Fruit fly (Drosophila melanogaster) whole organism, wandering third instar larva: ENCODE data around the gene lobo.
A peak's percentile ranks its signal among the peaks of the same experiment; 100 is the strongest.

Source experiments
- CG32264 ChIP-seq: fragments of 200-800 bp; sonication (Bioruptor generic); optimal IDR thresholded peaks from 2 replicates; lab custom pipeline; 2016; ENCODE audit warnings: missing biosample characterization, missing genetic modification characterization
- CrebA ChIP-seq: fragments of 200-800 bp; sonication (Bioruptor generic); optimal IDR thresholded peaks from 2 replicates; lab custom pipeline; 2016; ENCODE audit warnings: missing biosample characterization, mild to moderate bottlenecking, missing genetic modification characterization, borderline replicate concordance
- Dfd ChIP-seq: fragments of >200 bp; optimal IDR thresholded peaks from 2 replicates; lab custom pipeline; 2017; ENCODE audit warnings: missing biosample characterization, missing genetic modification characterization
- Dif ChIP-seq: fragments of 200-275, 200-300 bp; sonication (Bioruptor generic); optimal IDR thresholded peaks from 2 replicates; lab custom pipeline; 2018; ENCODE audit warnings: missing biosample characterization, missing genetic modification characterization; ENCODE audit not compliant: partially characterized antibody
- HLH106 ChIP-seq: fragments of 200-800 bp; optimal IDR thresholded peaks from 3 replicates; lab custom pipeline; 2019; ENCODE audit warnings: missing biosample characterization, mild to moderate bottlenecking, missing genetic modification characterization, moderate library complexity
- Hnf4 ChIP-seq: fragments of 200-800 bp; sonication (Bioruptor generic); optimal IDR thresholded peaks from 2 replicates; lab custom pipeline; 2016; ENCODE audit warnings: missing biosample characterization, mild to moderate bottlenecking, missing genetic modification characterization
- Hr78 ChIP-seq: fragments of >200 bp; optimal IDR thresholded peaks from 2 replicates; lab custom pipeline; 2017; ENCODE audit warnings: missing biosample characterization, missing genetic modification characterization
- Hr83 ChIP-seq: fragments of 200-300 bp; sonication (Bioruptor generic); optimal IDR thresholded peaks from 2 replicates; lab custom pipeline; 2016; ENCODE audit warnings: missing biosample characterization, mild to moderate bottlenecking, missing genetic modification characterization, moderate library complexity; ENCODE audit not compliant: poor library complexity, severe bottlenecking
- Jra ChIP-seq: sonication (Bioruptor generic); optimal IDR thresholded peaks from 2 replicates; lab custom pipeline; 2016; ENCODE audit warnings: missing biosample characterization, missing genetic modification characterization
- Mio ChIP-seq: sonication (Bioruptor generic); optimal IDR thresholded peaks from 2 replicates; lab custom pipeline; 2016; ENCODE audit warnings: missing biosample characterization, missing genetic modification characterization
- Myc ChIP-seq: fragments of >200 bp; optimal IDR thresholded peaks from 2 replicates; lab custom pipeline; 2017
- N ChIP-seq: fragments of >200 bp; optimal IDR thresholded peaks from 2 replicates; lab custom pipeline; 2018; ENCODE audit warnings: missing biosample characterization, missing external identifiers, missing genetic modification characterization
- Sp1 ChIP-seq: fragments of 200-800 bp; sonication (Bioruptor generic); optimal IDR thresholded peaks from 3 replicates; lab custom pipeline; 2019; ENCODE audit warnings: missing biosample characterization, mild to moderate bottlenecking, missing genetic modification characterization, moderate library complexity
- br ChIP-seq: fragments of 200-800 bp; sonication (Bioruptor generic); optimal IDR thresholded peaks from 2 replicates; lab custom pipeline; 2016; ENCODE audit warnings: missing biosample characterization, missing genetic modification characterization
- brk ChIP-seq: fragments of 200-800 bp; sonication (Bioruptor generic); optimal IDR thresholded peaks from 2 replicates; lab custom pipeline; 2016; ENCODE audit warnings: missing biosample characterization, mild to moderate bottlenecking, missing genetic modification characterization
- dl ChIP-seq, 2 experiments: fragments of 175-275, 200-275 bp in 1 of 2; fragments of 200-275 bp in 1 of 2; sonication (Bioruptor generic); optimal IDR thresholded peaks; lab custom pipeline; 2018; ENCODE audit warnings: mild to moderate bottlenecking in 2 of 2, missing biosample characterization in 2 of 2, missing genetic modification characterization in 2 of 2, moderate library complexity in 2 of 2; ENCODE audit not compliant: partially characterized antibody in 2 of 2, insufficient read depth in 1 of 2
- dmrt93B ChIP-seq: fragments of 200-800 bp; sonication (Bioruptor generic); optimal IDR thresholded peaks from 2 replicates; lab custom pipeline; 2018; ENCODE audit warnings: missing biosample characterization, mild to moderate bottlenecking, missing genetic modification characterization
- dsf ChIP-seq: sonication (Bioruptor generic); optimal IDR thresholded peaks from 2 replicates; lab custom pipeline; 2016; ENCODE audit warnings: missing biosample characterization, missing genetic modification characterization, borderline replicate concordance
- ey ChIP-seq: fragments of 200-800 bp; sonication (Bioruptor generic); optimal IDR thresholded peaks from 2 replicates; lab custom pipeline; 2016; ENCODE audit warnings: missing biosample characterization, missing genetic modification characterization
- foxo ChIP-seq, 2 experiments: fragments of 200-800 bp; sonication (Bioruptor generic); optimal IDR thresholded peaks; 2 replicates in 1 of 2; 3 replicates in 1 of 2; lab custom pipeline; 2016 to 2017; ENCODE audit warnings: missing biosample characterization in 2 of 2, missing genetic modification characterization in 2 of 2
- fru ChIP-seq: fragments of 200-800 bp; sonication (Bioruptor generic); optimal IDR thresholded peaks from 3 replicates; lab custom pipeline; 2016; ENCODE audit warnings: missing biosample characterization, mild to moderate bottlenecking, missing genetic modification characterization
- h ChIP-seq: fragments of 200-800 bp; sonication (Bioruptor generic); optimal IDR thresholded peaks from 3 replicates; lab custom pipeline; 2016; ENCODE audit warnings: missing biosample characterization, mild to moderate bottlenecking, missing genetic modification characterization
- lola ChIP-seq: fragments of >200 bp; optimal IDR thresholded peaks from 2 replicates; lab custom pipeline; 2017; ENCODE audit warnings: missing biosample characterization, missing genetic modification characterization
- psq ChIP-seq: fragments of 200-800 bp; sonication (Bioruptor generic); optimal IDR thresholded peaks from 3 replicates; lab custom pipeline; 2017; ENCODE audit warnings: missing biosample characterization, mild to moderate bottlenecking, missing genetic modification characterization, moderate library complexity
- sage ChIP-seq: fragments of 200-800 bp; sonication (Bioruptor generic); optimal IDR thresholded peaks from 2 replicates; lab custom pipeline; 2016; ENCODE audit warnings: missing biosample characterization, mild to moderate bottlenecking, missing genetic modification characterization
- tai ChIP-seq: sonication (Bioruptor generic); optimal IDR thresholded peaks from 2 replicates; lab custom pipeline; 2016; ENCODE audit warnings: missing biosample characterization, missing genetic modification characterization
- usp ChIP-seq: fragments of >200 bp; optimal IDR thresholded peaks from 2 replicates; lab custom pipeline; 2017; ENCODE audit warnings: missing biosample characterization, missing genetic modification characterization
- woc ChIP-seq: sonication (Bioruptor generic); optimal IDR thresholded peaks from 2 replicates; lab custom pipeline; 2016; ENCODE audit warnings: missing biosample characterization, mild to moderate bottlenecking, missing genetic modification characterization

lobo gene

dm6 chr3R:25225483-25225882, 31.9 kb upstream of the lobo start:
- TF ChIP-seq Dif (GFP tag; lab: Kevin White, UChicago) (no peak), sage (GFP tag; lab: Kevin White, UChicago) (no peak), Hr78 (GFP tag; lab: Kevin White, UChicago) (no peak), lola (GFP tag; lab: Kevin White, UChicago) (no peak), tai (no peak)

- peak; percentile 92 for TF ChIP-seq N
- TF ChIP-seq Myc (lab: Kevin White, UChicago): no peak
- peak; percentile 71 for TF ChIP-seq Hr83
- TF ChIP-seq Hr78 (GFP tag; lab: Kevin White, UChicago): peak; percentile 47
Measured at dm6 chr3R:25221203-25221807, 27.7 kb upstream of the lobo start, which contains the start of gene Alg9. Gene Alg9, plus strand, starts transcription at chr3R:25221589.

dm6 chr3R:25219018-25219417, 25.4 kb upstream of the lobo start, which contains the start of gene CG31103:
Gene CG31103, plus strand, starts transcription at chr3R:25219318.
- no peak for TF ChIP-seq CG32264 (GFP tag; lab: Kevin White, UChicago)
- no peak for TF ChIP-seq Hr83
- no peak for TF ChIP-seq dsf (GFP tag; lab: Kevin White, UChicago)
- no peak for TF ChIP-seq Mio (GFP tag; lab: Kevin White, UChicago)
- no peak for TF ChIP-seq ey (GFP tag; lab: Kevin White, UChicago)
- TF ChIP-seq brk: no peak
- no peak for TF ChIP-seq Sp1 (GFP tag; lab: Kevin White, UChicago)
- no peak for TF ChIP-seq Myc (lab: Kevin White, UChicago)
- no peak for TF ChIP-seq sage (GFP tag; lab: Kevin White, UChicago)
- no peak for TF ChIP-seq dmrt93B (GFP tag; lab: Kevin White, UChicago)
- no peak for TF ChIP-seq Hr78 (GFP tag; lab: Kevin White, UChicago)
- TF ChIP-seq Dfd (GFP tag; lab: Kevin White, UChicago): no peak
- TF ChIP-seq usp: no peak
- no peak for TF ChIP-seq HLH106 (tag; lab: Kevin White, UChicago)

- no peak for TF ChIP-seq Jra
- TF ChIP-seq tai: no peak
- no peak for TF ChIP-seq foxo (GFP tag; optimal IDR thresholded peaks at IDR 0.05; lab: Kevin White, UChicago)
- no peak for TF ChIP-seq usp
- no peak for TF ChIP-seq dl (GFP tag; optimal IDR thresholded peaks at IDR 0.05; lab: Kevin White, UChicago; ENCODE audit: insufficient read depth in 1 of 2, partially characterized antibody in 2 of 2)
- no peak for TF ChIP-seq woc (GFP tag; lab: Kevin White, UChicago)
- TF ChIP-seq Hnf4 (GFP tag; lab: Kevin White, UChicago): no peak
- no peak for TF ChIP-seq psq (GFP tag; lab: Kevin White, UChicago)
- TF ChIP-seq brk: no peak
Measured at dm6 chr3R:25215997-25216396, 22.4 kb upstream of the lobo start, which contains the start of gene CG31106. Gene CG31106, plus strand, starts transcription at chr3R:25216297.

- TF ChIP-seq h: peak; percentile 48
- TF ChIP-seq Hr83: peak; percentile 33
- TF ChIP-seq Myc (lab: Kevin White, UChicago): no peak
- peak; percentile 24 for TF ChIP-seq fru (GFP tag; lab: Kevin White, UChicago)
- TF ChIP-seq CrebA: no peak
- TF ChIP-seq Jra: peak; percentile 5
- peak; percentile 65 for TF ChIP-seq woc (GFP tag; lab: Kevin White, UChicago)
- TF ChIP-seq HLH106 (tag; lab: Kevin White, UChicago): peak; percentile 8
- TF ChIP-seq tai: no peak
- no peak for TF ChIP-seq sage (GFP tag; lab: Kevin White, UChicago)
- TF ChIP-seq Dfd (GFP tag; lab: Kevin White, UChicago): no peak
- TF ChIP-seq Hnf4 (GFP tag; lab: Kevin White, UChicago): peak; percentile 44
- TF ChIP-seq br (GFP tag; lab: Kevin White, UChicago): peak; percentile 8
- TF ChIP-seq foxo (GFP tag; optimal IDR thresholded peaks at IDR 0.05; lab: Kevin White, UChicago): peak in 1 of 2 experiments; percentile 53
- no peak for TF ChIP-seq dmrt93B (GFP tag; lab: Kevin White, UChicago)
- TF ChIP-seq brk: peak; percentile 29
Measured at dm6 chr3R:25215123-25215522, 21.5 kb upstream of the lobo start, which contains the start of gene Saysd1. Gene Saysd1, minus strand, starts transcription at chr3R:25215188.

dm6 chr3R:25209207-25209606, 15.6 kb upstream of the lobo start:
- TF ChIP-seq CG32264 (GFP tag; lab: Kevin White, UChicago) (no peak), woc (GFP tag; lab: Kevin White, UChicago) (no peak), fru (GFP tag; lab: Kevin White, UChicago) (no peak), br (GFP tag; lab: Kevin White, UChicago) (no peak), CrebA (no peak), HLH106 (tag; lab: Kevin White, UChicago) (no peak), lola (GFP tag; lab: Kevin White, UChicago) (no peak), h (no peak), Sp1 (GFP tag; lab: Kevin White, UChicago) (no peak), Myc (lab: Kevin White, UChicago) (no peak), N (no peak), usp (no peak), ey (GFP tag; lab: Kevin White, UChicago) (no peak), dmrt93B (GFP tag; lab: Kevin White, UChicago) (no peak), tai (no peak), Jra (no peak), Dfd (GFP tag; lab: Kevin White, UChicago) (no peak)
